In the genomic region with DNA sequence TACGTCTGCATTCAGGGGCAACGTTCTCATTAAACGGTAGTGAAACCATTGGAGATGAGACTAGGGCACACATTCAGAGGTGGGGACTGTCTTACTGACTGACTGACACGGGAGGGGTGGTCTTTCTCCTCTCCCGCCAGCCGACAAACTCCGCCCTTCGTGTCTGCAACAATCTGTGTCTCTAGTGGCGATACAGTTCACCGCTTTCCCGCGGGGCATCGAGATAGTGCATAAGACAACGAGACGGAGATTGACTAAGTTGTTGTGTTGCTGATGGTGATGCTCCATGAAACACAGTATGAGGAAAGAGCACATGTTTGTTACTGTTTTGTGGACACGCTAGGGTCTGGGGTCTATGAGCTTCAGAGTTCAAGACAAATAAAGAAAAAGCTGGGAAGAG, we compare ENCODE assay signal across 8 worm cellular contexts.
A peak's percentile ranks its signal among the peaks of the same experiment; 100 is the strongest.
TF ChIP-seq lines count a peak whose summit lies in the region.

No protein-coding gene starts in this region.

TF ChIP-seq in whole organism, L1 larva, 84 proteins besides CTCF, POLR2A, EP300 and RAD21 (continues in another document):
- TF ChIP-seq blmp-1 (tag; optimal IDR thresholded peaks at IDR 0.05; lab: Kevin White, UChicago) (no peak), mdl-1 (tag; optimal IDR thresholded peaks at IDR 0.05; lab: Kevin White, UChicago) (peak in 1 of 2 experiments; percentile 9), pqm-1 (tag; optimal IDR thresholded peaks at IDR 0.05; lab: Kevin White, UChicago) (no peak), aha-1 (tag; optimal IDR thresholded peaks at IDR 0.05; lab: Kevin White, UChicago) (no peak), zip-4 (GFP tag; optimal IDR thresholded peaks at IDR 0.05; lab: Kevin White, UChicago) (no peak), Y116A8C.19 (tag; optimal IDR thresholded peaks at IDR 0.05; lab: Kevin White, UChicago; ENCODE audit: borderline replicate concordance) (no peak), nhr-71 (tag; optimal IDR thresholded peaks at IDR 0.05; lab: Kevin White, UChicago) (peak; percentile 26), sptf-1 (tag; optimal IDR thresholded peaks at IDR 0.05; lab: Kevin White, UChicago) (no peak), swsn-7 (tag; optimal IDR thresholded peaks at IDR 0.05; lab: Kevin White, UChicago) (peak; percentile 14), lin-14 (GFP tag; optimal IDR thresholded peaks at IDR 0.05; lab: Kevin White, UChicago) (peak; percentile 47), lin-15B (tag; optimal IDR thresholded peaks at IDR 0.05; lab: Kevin White, UChicago) (no peak)

TF ChIP-seq in whole organism, L2 larva, 48 proteins besides CTCF, POLR2A, EP300 and RAD21:
- peak; percentile 62 for TF ChIP-seq nhr-129 (tag; optimal IDR thresholded peaks at IDR 0.05; lab: Kevin White, UChicago)
- TF ChIP-seq F13H6.1 (tag; optimal IDR thresholded peaks at IDR 0.05; lab: Kevin White, UChicago) = peak; percentile 58
- no peak for TF ChIP-seq aly-2 (tag; optimal IDR thresholded peaks at IDR 0.05; lab: Kevin White, UChicago)
- no peak for TF ChIP-seq zag-1 (tag; optimal IDR thresholded peaks at IDR 0.05; lab: Kevin White, UChicago)
- TF ChIP-seq ztf-1 (GFP tag; conservative IDR thresholded peaks at IDR 0.05; lab: Robert Waterston, UW) = 0 out of 2 replicates have a peak, but pooled peaks have one; percentile 70
- TF ChIP-seq sma-9 (GFP tag; optimal IDR thresholded peaks at IDR 0.05; lab: Kevin White, UChicago) = peak; percentile 29
- no peak for TF ChIP-seq sma-9 (tag; optimal IDR thresholded peaks at IDR 0.05; lab: Kevin White, UChicago)
- peak; percentile 10 to 24 for TF ChIP-seq lsy-2 (tag; optimal IDR thresholded peaks at IDR 0.05; lab: Kevin White, UChicago)
- TF ChIP-seq fos-1 (tag; optimal IDR thresholded peaks at IDR 0.05; lab: Kevin White, UChicago) = peak; percentile 54
- no peak for TF ChIP-seq egl-27 (tag; optimal IDR thresholded peaks at IDR 0.05; lab: Kevin White, UChicago)

TF ChIP-seq in whole organism, L3 larva, 47 proteins besides CTCF, POLR2A, EP300 and RAD21 (continues in another document):
- TF ChIP-seq nhr-237 (tag; optimal IDR thresholded peaks at IDR 0.05; lab: Kevin White, UChicago) (no peak), ama-1 (optimal IDR thresholded peaks at IDR 0.05; lab: Kevin White, UChicago) (no peak), ceh-82 (tag; optimal IDR thresholded peaks at IDR 0.05; lab: Kevin White, UChicago) (no peak), snpc-4 (tag; optimal IDR thresholded peaks at IDR 0.05; lab: Kevin White, UChicago) (no peak), nhr-12 (tag; optimal IDR thresholded peaks at IDR 0.05; lab: Kevin White, UChicago) (no peak), elt-2 (tag; optimal IDR thresholded peaks at IDR 0.05; lab: Kevin White, UChicago) (peak; percentile 52), lin-39 (tag; optimal IDR thresholded peaks at IDR 0.05; lab: Kevin White, UChicago) (no peak), nfya-1 (tag; optimal IDR thresholded peaks at IDR 0.05; lab: Kevin White, UChicago; ENCODE audit: insufficient read depth) (no peak), pqm-1 (tag; optimal IDR thresholded peaks at IDR 0.05; lab: Kevin White, UChicago) (peak; percentile 25), daf-12 (tag; optimal IDR thresholded peaks at IDR 0.05; lab: Kevin White, UChicago) (no peak), nhr-25 (tag; optimal IDR thresholded peaks at IDR 0.05; lab: Kevin White, UChicago) (peak; percentile 39), egl-27 (tag; optimal IDR thresholded peaks at IDR 0.05; lab: Kevin White, UChicago) (no peak)

TF ChIP-seq in whole organism, L4 larva, 104 proteins besides CTCF, POLR2A, EP300 and RAD21 (continues in another document):
- TF ChIP-seq nhr-102 (tag; optimal IDR thresholded peaks at IDR 0.05; lab: Kevin White, UChicago) (no peak), tag-97 (GFP tag; IDR thresholded peaks at IDR 0.05; lab: Robert Waterston, UW) (no peak), attf-4 (tag; optimal IDR thresholded peaks at IDR 0.05; lab: Kevin White, UChicago) (no peak), F49E8.2 (tag; optimal IDR thresholded peaks at IDR 0.05; lab: Kevin White, UChicago; ENCODE audit: borderline replicate concordance) (no peak), sdz-12 (GFP tag; optimal IDR thresholded peaks at IDR 0.05; lab: Kevin White, UChicago) (no peak), nhr-48 (tag; optimal IDR thresholded peaks at IDR 0.05; lab: Kevin White, UChicago) (no peak), lin-39 (tag; optimal IDR thresholded peaks at IDR 0.05; lab: Kevin White, UChicago) (no peak), nhr-11 (tag; optimal IDR thresholded peaks at IDR 0.05; lab: Kevin White, UChicago) (no peak), hmg-1.1 (GFP tag; IDR thresholded peaks at IDR 0.05; lab: Robert Waterston, UW) (peak; percentile 42; the same call in 1 of the 2 replicates), mdt-29 (GFP tag; IDR thresholded peaks at IDR 0.05; lab: Robert Waterston, UW) (no peak), Y105C5A.15 (GFP tag; IDR thresholded peaks at IDR 0.05; lab: Robert Waterston, UW) (no peak)

TF ChIP-seq in whole organism, early embryonic, 17 proteins besides CTCF, POLR2A, EP300 and RAD21:
- TF ChIP-seq hmg-4 (GFP tag; optimal IDR thresholded peaks at IDR 0.05; lab: Kevin White, UChicago) (peak; percentile 48), tra-4 (tag; optimal IDR thresholded peaks at IDR 0.05; lab: Kevin White, UChicago) (no peak)

TF ChIP-seq in whole organism, late embryonic, 69 proteins besides CTCF, POLR2A, EP300 and RAD21:
- TF ChIP-seq K09A11.1 (tag; optimal IDR thresholded peaks at IDR 0.05; lab: Kevin White, UChicago; ENCODE audit: insufficient read depth) (no peak), ceh-2 (tag; optimal IDR thresholded peaks at IDR 0.05; lab: Kevin White, UChicago) (no peak), sdc-2 (tag; optimal IDR thresholded peaks at IDR 0.05; lab: Kevin White, UChicago) (peak; percentile 5), tbx-2 (tag; optimal IDR thresholded peaks at IDR 0.05; lab: Kevin White, UChicago) (peak; percentile 28), C38D4.7 (GFP tag; optimal IDR thresholded peaks at IDR 0.05; lab: Kevin White, UChicago) (no peak), eyg-1 (tag; optimal IDR thresholded peaks at IDR 0.05; lab: Kevin White, UChicago) (no peak), ceh-6 (GFP tag; optimal IDR thresholded peaks at IDR 0.05; lab: Kevin White, UChicago) (peak; percentile 50)

TF ChIP-seq in whole organism, mixed stage, embryonic, 35 proteins besides CTCF, POLR2A, EP300 and RAD21:
- TF ChIP-seq ceh-39 (tag; optimal IDR thresholded peaks at IDR 0.05; lab: Kevin White, UChicago) = no peak
- peak; percentile 5 for TF ChIP-seq pha-4 (tag; optimal IDR thresholded peaks at IDR 0.05; lab: Kevin White, UChicago)

TF ChIP-seq in whole organism, young adult, 124 proteins besides CTCF, POLR2A, EP300 and RAD21:
- TF ChIP-seq attf-5 (GFP tag; optimal IDR thresholded peaks at IDR 0.05; lab: Kevin White, UChicago) (peak; percentile 31), ccch-3 (GFP tag; optimal IDR thresholded peaks at IDR 0.05; lab: Kevin White, UChicago) (no peak), nhr-80 (tag; optimal IDR thresholded peaks at IDR 0.05; lab: Kevin White, UChicago) (peak; percentile 74), B0336.3 (GFP tag; IDR thresholded peaks at IDR 0.05; lab: Robert Waterston, UW) (no peak), snpc-4 (GFP tag; optimal IDR thresholded peaks at IDR 0.05; lab: Kevin White, UChicago) (no peak), snpc-4 (tag; optimal IDR thresholded peaks at IDR 0.05; lab: Kevin White, UChicago) (peak in 2 of 4 experiments; percentile 10 to 15), Y95B8A.8 (GFP tag; IDR thresholded peaks at IDR 0.05; lab: Robert Waterston, UW) (0 out of 2 replicates have a peak, but pooled peaks have one; percentile 39), egrh-3 (GFP tag; IDR thresholded peaks at IDR 0.05; lab: Robert Waterston, UW) (0 out of 2 replicates have a peak, but pooled peaks have one; percentile 5), madf-3 (GFP tag; IDR thresholded peaks at IDR 0.05; lab: Robert Waterston, UW) (0 out of 2 replicates have a peak, but pooled peaks have one; percentile 5), hmg-1.2 (GFP tag; IDR thresholded peaks at IDR 0.05; lab: Robert Waterston, UW) (peak; percentile 46; the same call in 1 of the 2 replicates), cebp-1 (GFP tag; IDR thresholded peaks at IDR 0.05; lab: Robert Waterston, UW) (no peak), cebp-1 (tag; optimal IDR thresholded peaks at IDR 0.05; lab: Kevin White, UChicago) (peak; percentile 58), hrde-1 (tag; optimal IDR thresholded peaks at IDR 0.05; lab: Kevin White, UChicago; ENCODE audit: borderline replicate concordance) (no peak), ceh-27 (GFP tag; optimal IDR thresholded peaks at IDR 0.05; lab: Kevin White, UChicago) (peak; percentile 32), zfh-2 (GFP tag; conservative IDR thresholded peaks at IDR 0.05; lab: Robert Waterston, UW) (peak; percentile 90)
